Fruit fly (Drosophila melanogaster) whole organism, prepupa: ENCODE data around the gene Diedel.
A peak's percentile ranks its signal among the peaks of the same experiment; 100 is the strongest.

Experiments
- CG10631 ChIP-seq: fragments of 200-800 bp; sonication (Bioruptor generic); optimal IDR thresholded peaks from 2 replicates; lab custom pipeline; 2016; ENCODE audit warnings: missing biosample characterization, missing genetic modification characterization
- CG10669 ChIP-seq: fragments of 200-800 bp; sonication (Bioruptor generic); optimal IDR thresholded peaks from 3 replicates; lab custom pipeline; 2018; ENCODE audit warnings: missing biosample characterization, mild to moderate bottlenecking, missing genetic modification characterization, moderate library complexity
- CG11294 ChIP-seq: fragments of 200-800 bp; sonication (Bioruptor generic); IDR thresholded peaks from 2 replicates; pipeline ENCODE4 v1.3.6; 2022; ENCODE audit warnings: missing biosample characterization, missing genetic modification characterization
- CG11902 ChIP-seq: fragments of 200-800 bp; sonication (Bioruptor generic); optimal IDR thresholded peaks from 3 replicates; lab custom pipeline; 2016; ENCODE audit warnings: missing biosample characterization, missing genetic modification characterization
- CG15336 ChIP-seq: fragments of 200-800 bp; sonication (Bioruptor generic); IDR thresholded peaks from 2 replicates; pipeline ENCODE4 v1.3.6; 2022; ENCODE audit warnings: missing biosample characterization, missing genetic modification characterization
- CG1621 ChIP-seq: fragments of 200-800 bp; sonication (Bioruptor generic); optimal IDR thresholded peaks from 3 replicates; lab custom pipeline; 2018; ENCODE audit warnings: missing biosample characterization, mild to moderate bottlenecking, missing genetic modification characterization
- CG16779 ChIP-seq: fragments of 200-800 bp; sonication (Bioruptor generic); optimal IDR thresholded peaks from 3 replicates; lab custom pipeline; 2017; ENCODE audit warnings: missing biosample characterization, mild to moderate bottlenecking, missing genetic modification characterization
- CG3032 ChIP-seq: fragments of 200-800 bp; optimal IDR thresholded peaks from 2 replicates; lab custom pipeline; 2019; ENCODE audit warnings: missing biosample characterization, mild to moderate bottlenecking, missing genetic modification characterization, moderate library complexity
- CG31627 ChIP-seq: fragments of 200-800 bp; sonication (Bioruptor generic); optimal IDR thresholded peaks from 3 replicates; lab custom pipeline; 2016; ENCODE audit warnings: missing biosample characterization, missing genetic modification characterization
- CG34406 ChIP-seq: fragments of 200-800 bp; sonication (Bioruptor generic); optimal IDR thresholded peaks from 3 replicates; lab custom pipeline; 2016; ENCODE audit warnings: missing biosample characterization, missing genetic modification characterization
- CG6163 ChIP-seq: fragments of 200-800 bp; sonication (Bioruptor generic); IDR thresholded peaks from 3 replicates; pipeline ENCODE4 v1.3.6; 2022; ENCODE audit warnings: missing biosample characterization, missing genetic modification characterization
- CG6276 ChIP-seq: fragments of 200-800 bp; sonication (Bioruptor generic); optimal IDR thresholded peaks from 2 replicates; lab custom pipeline; 2017; ENCODE audit warnings: missing biosample characterization, mild to moderate bottlenecking, missing genetic modification characterization
- CG6808 ChIP-seq: fragments of 200-800 bp; sonication (Bioruptor generic); optimal IDR thresholded peaks from 3 replicates; lab custom pipeline; 2017; ENCODE audit warnings: missing biosample characterization, missing genetic modification characterization, mild to moderate bottlenecking, moderate library complexity, missing genetic modification reagents
- CG7368 ChIP-seq: fragments of 200-800 bp; sonication (Bioruptor generic); optimal IDR thresholded peaks from 3 replicates; lab custom pipeline; 2016; ENCODE audit warnings: missing biosample characterization, missing genetic modification characterization
- CG8119 ChIP-seq: fragments of 200-800 bp; sonication (Bioruptor generic); IDR thresholded peaks from 3 replicates; pipeline ENCODE4 v1.3.6; 2022; ENCODE audit warnings: missing biosample characterization, missing genetic modification characterization
- CG8319 ChIP-seq: fragments of 200-800 bp; sonication (Bioruptor generic); optimal IDR thresholded peaks from 3 replicates; lab custom pipeline; 2016; ENCODE audit warnings: missing biosample characterization, missing genetic modification characterization
- CG8632 ChIP-seq: fragments of 200-800 bp; sonication (Bioruptor generic); optimal IDR thresholded peaks from 3 replicates; lab custom pipeline; 2016; ENCODE audit warnings: missing biosample characterization, missing genetic modification characterization
- CG9139 ChIP-seq: fragments of 200-800 bp; sonication (Bioruptor generic); optimal IDR thresholded peaks from 3 replicates; lab custom pipeline; 2017; ENCODE audit warnings: missing biosample characterization, mild to moderate bottlenecking, missing genetic modification characterization
- Eip75B ChIP-seq: fragments of 200-800 bp; sonication (Bioruptor generic); optimal IDR thresholded peaks from 3 replicates; lab custom pipeline; 2016; ENCODE audit warnings: missing biosample characterization, missing genetic modification characterization
- Eip78C ChIP-seq: fragments of 200-800 bp; sonication (Bioruptor generic); peaks from one replicate; lab custom pipeline; 2016; ENCODE audit warnings: missing biosample characterization, missing genetic modification characterization
- Eip93F ChIP-seq: fragments of 200-800 bp; sonication (Bioruptor generic); optimal IDR thresholded peaks from 2 replicates; lab custom pipeline; 2016; ENCODE audit warnings: missing biosample characterization, mild to moderate bottlenecking, missing genetic modification characterization
- Ets21C ChIP-seq: fragments of 200-800 bp; sonication (Bioruptor generic); optimal IDR thresholded peaks from 3 replicates; lab custom pipeline; 2016; ENCODE audit warnings: missing biosample characterization, missing genetic modification characterization
- Ets96B ChIP-seq: fragments of 200-800 bp; optimal IDR thresholded peaks from 2 replicates; lab custom pipeline; 2019; ENCODE audit warnings: missing biosample characterization, mild to moderate bottlenecking, missing genetic modification characterization, moderate library complexity
- Gug ChIP-seq: fragments of 200-800 bp; sonication (Bioruptor generic); IDR thresholded peaks from 2 replicates; pipeline ENCODE4 v1.3.6; 2022; ENCODE audit warnings: missing biosample characterization, missing genetic modification characterization
- Hr4 ChIP-seq: fragments of 200-800 bp; sonication (Bioruptor generic); optimal IDR thresholded peaks from 3 replicates; lab custom pipeline; 2016; ENCODE audit warnings: missing biosample characterization, missing genetic modification characterization
- Met ChIP-seq: fragments of 200-800 bp; sonication (Bioruptor generic); optimal IDR thresholded peaks from 3 replicates; lab custom pipeline; 2016; ENCODE audit warnings: missing biosample characterization, missing genetic modification characterization
- OdsH ChIP-seq: fragments of 200-800 bp; sonication (Bioruptor generic); optimal IDR thresholded peaks from 3 replicates; lab custom pipeline; 2016; ENCODE audit warnings: missing biosample characterization, missing genetic modification characterization
- Sox102F ChIP-seq: fragments of 200-800 bp; sonication (Bioruptor generic); optimal IDR thresholded peaks from 2 replicates; lab custom pipeline; 2016; ENCODE audit warnings: missing biosample characterization, mild to moderate bottlenecking, missing genetic modification characterization
- Sox14 ChIP-seq: fragments of 200-800 bp; sonication (Bioruptor generic); optimal IDR thresholded peaks from 3 replicates; lab custom pipeline; 2016; ENCODE audit warnings: missing biosample characterization, missing genetic modification characterization
- Sox15 ChIP-seq: fragments of 200-800 bp; sonication (Bioruptor generic); optimal IDR thresholded peaks from 3 replicates; lab custom pipeline; 2016; ENCODE audit warnings: missing biosample characterization, missing genetic modification characterization
- cyc ChIP-seq: fragments of 200-800 bp; sonication (Bioruptor generic); optimal IDR thresholded peaks from 3 replicates; lab custom pipeline; 2016; ENCODE audit warnings: missing biosample characterization, missing genetic modification characterization
- dac ChIP-seq: fragments of 200-800 bp; sonication (Bioruptor generic); optimal IDR thresholded peaks from 2 replicates; lab custom pipeline; 2017; ENCODE audit warnings: missing biosample characterization, mild to moderate bottlenecking, missing genetic modification characterization
- dsx ChIP-seq: fragments of 200-800 bp; optimal IDR thresholded peaks from 3 replicates; lab custom pipeline; 2019; ENCODE audit warnings: missing biosample characterization, mild to moderate bottlenecking, missing genetic modification characterization, moderate library complexity; ENCODE audit not compliant: poor library complexity, severe bottlenecking
- eg ChIP-seq: fragments of 200-800 bp; sonication (Bioruptor generic); IDR thresholded peaks from 3 replicates; pipeline ENCODE4 v1.3.6; 2022; ENCODE audit warnings: missing biosample characterization, missing genetic modification characterization
- esn ChIP-seq: fragments of 200-800 bp; sonication (Bioruptor generic); optimal IDR thresholded peaks from 2 replicates; lab custom pipeline; 2016; ENCODE audit warnings: missing biosample characterization, mild to moderate bottlenecking, missing genetic modification characterization, moderate library complexity
- fd59A ChIP-seq: fragments of 200-800 bp; sonication (Bioruptor generic); optimal IDR thresholded peaks from 2 replicates; lab custom pipeline; 2017; ENCODE audit warnings: missing biosample characterization, mild to moderate bottlenecking, missing genetic modification characterization, missing genetic modification reagents
- fd85E ChIP-seq: fragments of 200-800 bp; sonication (Bioruptor generic); optimal IDR thresholded peaks from 3 replicates; lab custom pipeline; 2016; ENCODE audit warnings: missing biosample characterization, missing genetic modification characterization
- fkh ChIP-seq: fragments of 200-800 bp; sonication (Bioruptor generic); optimal IDR thresholded peaks from 3 replicates; lab custom pipeline; 2017; ENCODE audit warnings: missing biosample characterization, mild to moderate bottlenecking, missing genetic modification characterization, moderate library complexity
- lz ChIP-seq: fragments of 200-800 bp; sonication (Bioruptor generic); optimal IDR thresholded peaks from 3 replicates; lab custom pipeline; 2016; ENCODE audit warnings: missing biosample characterization, missing genetic modification characterization
- net ChIP-seq: fragments of 200-800 bp; sonication (Bioruptor generic); optimal IDR thresholded peaks from 3 replicates; lab custom pipeline; 2016; ENCODE audit warnings: missing biosample characterization, missing genetic modification characterization
- pdm3 ChIP-seq: fragments of 200-800 bp; sonication (Bioruptor generic); optimal IDR thresholded peaks from 3 replicates; lab custom pipeline; 2016; ENCODE audit warnings: missing biosample characterization, missing genetic modification characterization
- salr ChIP-seq, 2 experiments: fragments of 200-800 bp; sonication (Bioruptor generic); optimal IDR thresholded peaks; 3 replicates each; lab custom pipeline; 2016 to 2018; ENCODE audit warnings: missing biosample characterization in 2 of 2, missing genetic modification characterization in 2 of 2, mild to moderate bottlenecking in 1 of 2
- spab ChIP-seq: fragments of 200-800 bp; sonication (Bioruptor generic); optimal IDR thresholded peaks from 2 replicates; lab custom pipeline; 2017; ENCODE audit warnings: missing biosample characterization, mild to moderate bottlenecking, missing genetic modification characterization, missing genetic modification reagents
- ss ChIP-seq, 2 experiments: fragments of 200-800 bp; sonication (Bioruptor generic); optimal IDR thresholded peaks; 2 replicates in 1 of 2; 3 replicates in 1 of 2; lab custom pipeline; 2017 to 2018; ENCODE audit warnings: mild to moderate bottlenecking in 2 of 2, missing biosample characterization in 2 of 2, missing genetic modification characterization in 2 of 2, moderate library complexity in 1 of 2
- topi ChIP-seq: fragments of 200-800 bp; sonication (Bioruptor generic); optimal IDR thresholded peaks from 3 replicates; lab custom pipeline; 2016; ENCODE audit warnings: missing biosample characterization, missing genetic modification characterization
- vri ChIP-seq: fragments of 200-800 bp; sonication (Bioruptor generic); optimal IDR thresholded peaks from 3 replicates; lab custom pipeline; 2016; ENCODE audit warnings: missing biosample characterization, mild to moderate bottlenecking, missing genetic modification characterization

Diedel gene

dm6 chr3R:29519332-29519731 is 25.7 kb downstream of the Diedel start (continued):
- TF ChIP-seq spab (GFP tag; lab: Kevin White, UChicago) (peak; percentile 74), salr (GFP tag; optimal IDR thresholded peaks at IDR 0.05; lab: Kevin White, UChicago) (peak; percentile 31 to 63), CG10631 (GFP tag; lab: Kevin White, UChicago) (peak; percentile 69), Eip75B (GFP tag; lab: Kevin White, UChicago) (peak; percentile 40), eg (GFP tag; lab: Robert Waterston, UW) (peak; percentile 79), fd59A (peak; percentile 65), OdsH (GFP tag; lab: Kevin White, UChicago) (peak; percentile 77), esn (peak; percentile 69), topi (peak; percentile 61), CG16779 (tag; lab: Kevin White, UChicago) (peak; percentile 45), CG1621 (tag; lab: Kevin White, UChicago) (peak; percentile 63), cyc (GFP tag; lab: Kevin White, UChicago) (peak; percentile 57), Eip93F (peak; percentile 21), dsx (GFP tag; lab: Kevin White, UChicago) (peak; percentile 83), Hr4 (GFP tag; lab: Kevin White, UChicago) (peak; percentile 41), fd85E (no peak), Met (peak; percentile 59), CG10669 (GFP tag; lab: Kevin White, UChicago) (peak; percentile 77), CG11902 (GFP tag; lab: Kevin White, UChicago) (peak; percentile 67), CG3032 (peak; percentile 80), CG7368 (GFP tag; lab: Kevin White, UChicago) (peak; percentile 65), CG6276 (peak; percentile 55), Sox14 (peak; percentile 3), lz (GFP tag; lab: Kevin White, UChicago) (peak; percentile 54), CG11294 (peak; percentile 15; the same call in 1 of the 2 replicates), Ets96B (tag; lab: Kevin White, UChicago) (peak; percentile 79), CG15336 (peak; percentile 77), Sox102F (GFP tag; lab: Kevin White, UChicago) (peak; percentile 63), dac (GFP tag; lab: Kevin White, UChicago) (no peak), Gug (peak; percentile 43; the same call in 1 of the 2 replicates), CG34406 (GFP tag; lab: Kevin White, UChicago) (peak; percentile 78), vri (GFP tag; lab: Kevin White, UChicago) (peak; percentile 22), CG8632 (GFP tag; lab: Kevin White, UChicago) (peak; percentile 77), ss (GFP tag; optimal IDR thresholded peaks at IDR 0.05; lab: Kevin White, UChicago) (peak; percentile 70 to 86), net (GFP tag; lab: Kevin White, UChicago) (peak; percentile 68), CG8319 (GFP tag; lab: Kevin White, UChicago) (peak; percentile 46), Eip78C (GFP tag; lab: Kevin White, UChicago) (peak; percentile 93), CG8119 (peak; percentile 82)

dm6 chr3R:29520215-29520614 is 26.6 kb downstream of the Diedel start:
- TF ChIP-seq net (GFP tag; lab: Kevin White, UChicago) (no peak), Eip78C (GFP tag; lab: Kevin White, UChicago) (peak; percentile 36)

dm6 chr3R:29522164-29522563 is 28.5 kb downstream of the Diedel start:
- TF ChIP-seq fd85E: no peak
- peak in 1 of 2 experiments; percentile 55 for TF ChIP-seq ss (GFP tag; optimal IDR thresholded peaks at IDR 0.05; lab: Kevin White, UChicago)
- no peak for TF ChIP-seq CG11294
- TF ChIP-seq Sox15 (GFP tag; lab: Kevin White, UChicago): no peak
- peak; percentile 45 for TF ChIP-seq OdsH (GFP tag; lab: Kevin White, UChicago)
- peak; percentile 5 to 27 for TF ChIP-seq salr (GFP tag; optimal IDR thresholded peaks at IDR 0.05; lab: Kevin White, UChicago)
- TF ChIP-seq Eip75B (GFP tag; lab: Kevin White, UChicago): peak; percentile 44
- no peak for TF ChIP-seq dac (GFP tag; lab: Kevin White, UChicago)
- TF ChIP-seq fkh: no peak
- TF ChIP-seq topi: peak; percentile 47
- TF ChIP-seq CG31627 (GFP tag; lab: Kevin White, UChicago): peak; percentile 25
- TF ChIP-seq CG8319 (GFP tag; lab: Kevin White, UChicago): peak; percentile 28
- TF ChIP-seq CG6163 (GFP tag; lab: Robert Waterston, UW): peak; percentile 68; the same call in 2 of the 3 replicates
- TF ChIP-seq Gug: peak; percentile 61
- peak; percentile 37 for TF ChIP-seq CG1621 (tag; lab: Kevin White, UChicago)
- no peak for TF ChIP-seq CG6276
- peak; percentile 35 for TF ChIP-seq Ets21C
- peak; percentile 9 for TF ChIP-seq vri (GFP tag; lab: Kevin White, UChicago)
- TF ChIP-seq pdm3 (GFP tag; lab: Kevin White, UChicago): peak; percentile 35
- peak; percentile 57 for TF ChIP-seq CG10631 (GFP tag; lab: Kevin White, UChicago)
- no peak for TF ChIP-seq CG9139 (GFP tag; lab: Kevin White, UChicago)
- peak; percentile 73 for TF ChIP-seq CG6808 (GFP tag; lab: Kevin White, UChicago)
- TF ChIP-seq Sox102F (GFP tag; lab: Kevin White, UChicago): peak; percentile 28
- peak; percentile 75 for TF ChIP-seq CG10669 (GFP tag; lab: Kevin White, UChicago)
- peak; percentile 65 for TF ChIP-seq dsx (GFP tag; lab: Kevin White, UChicago)
